Fruit fly (Drosophila melanogaster): ENCODE data around the gene Fer1.

dm6 chr3R:7117590-7117989 is 18.4 kb upstream of the Fer1 start, which contains the start of gene Mlp84B:
- no peak for TF ChIP-seq Sin3A (optimal IDR thresholded peaks at IDR 0.05)
- no peak for TF ChIP-seq Myc (optimal IDR thresholded peaks at IDR 0.05)
- TF ChIP-seq psq (optimal IDR thresholded peaks at IDR 0.05): no peak

Data from Kc167 (cell line).